Fruit fly (Drosophila melanogaster) whole organism, pupa: Measurements from ENCODE around the gene Argp.

Experiments
- CG10348 ChIP-seq: fragments of 200-800 bp; sonication (Bioruptor generic); IDR thresholded peaks from 2 replicates; pipeline ENCODE4 v1.3.6; 2022; ENCODE audit warnings: missing biosample characterization, missing genetic modification characterization
- CG12605 ChIP-seq: fragments of 200-800 bp; sonication (Bioruptor generic); IDR thresholded peaks from 2 replicates; pipeline ENCODE4 v1.3.6; 2022; ENCODE audit warnings: missing biosample characterization, missing genetic modification characterization
- CG13204 ChIP-seq: fragments of 200-800 bp; sonication (Bioruptor generic); optimal IDR thresholded peaks from 2 replicates; lab custom pipeline; 2018; ENCODE audit warnings: missing biosample characterization, mild to moderate bottlenecking, missing genetic modification characterization, moderate library complexity
- CG14655 ChIP-seq: fragments of 200-800 bp; sonication (Bioruptor generic); optimal IDR thresholded peaks from 3 replicates; lab custom pipeline; 2017; ENCODE audit warnings: mild to moderate bottlenecking, missing biosample characterization, missing genetic modification reagents, missing genetic modification characterization
- CG15710 ChIP-seq: fragments of 200-800 bp; sonication (Bioruptor generic); optimal IDR thresholded peaks from 2 replicates; lab custom pipeline; 2018; ENCODE audit warnings: missing biosample characterization, mild to moderate bottlenecking, missing genetic modification characterization, moderate library complexity
- CG17806 ChIP-seq: fragments of 200-800 bp; sonication (Bioruptor generic); optimal IDR thresholded peaks from 2 replicates; lab custom pipeline; 2018; ENCODE audit warnings: missing biosample characterization, mild to moderate bottlenecking, missing genetic modification characterization, moderate library complexity
- CG32121 ChIP-seq: fragments of 200-800 bp; sonication (Bioruptor generic); IDR thresholded peaks from 2 replicates; pipeline ENCODE4 v1.3.6; 2022; ENCODE audit warnings: missing biosample characterization, missing genetic modification characterization
- CG34367 ChIP-seq: fragments of 200-800 bp; sonication (Bioruptor generic); optimal IDR thresholded peaks from 2 replicates; lab custom pipeline; 2018; ENCODE audit warnings: missing biosample characterization, mild to moderate bottlenecking, missing genetic modification characterization
- CG4496 ChIP-seq: fragments of 200-800 bp; sonication (Bioruptor generic); IDR thresholded peaks from 3 replicates; pipeline ENCODE4 v1.3.6; 2022; ENCODE audit warnings: missing biosample characterization, missing genetic modification characterization
- CG8159 ChIP-seq: fragments of 200-800 bp; sonication (Bioruptor generic); optimal IDR thresholded peaks from 3 replicates; lab custom pipeline; 2018; ENCODE audit warnings: missing biosample characterization, mild to moderate bottlenecking, missing genetic modification characterization, moderate library complexity
- CG8301 ChIP-seq: fragments of 200-800 bp; sonication (Bioruptor generic); optimal IDR thresholded peaks from 2 replicates; lab custom pipeline; 2018; ENCODE audit warnings: missing biosample characterization, mild to moderate bottlenecking, missing genetic modification characterization
- CG9948 ChIP-seq: fragments of 200-800 bp; sonication (Bioruptor generic); optimal IDR thresholded peaks from 2 replicates; lab custom pipeline; 2018; ENCODE audit warnings: missing biosample characterization, mild to moderate bottlenecking, missing genetic modification characterization, moderate library complexity
- D1 ChIP-seq: fragments of 200-800 bp; sonication (Bioruptor generic); optimal IDR thresholded peaks from 2 replicates; lab custom pipeline; 2018; ENCODE audit warnings: missing biosample characterization, mild to moderate bottlenecking, missing genetic modification characterization, moderate library complexity
- EcR ChIP-seq: fragments of 200-800 bp; sonication (Bioruptor generic); optimal IDR thresholded peaks from 3 replicates; lab custom pipeline; 2019; ENCODE audit warnings: missing biosample characterization, missing genetic modification characterization, mild to moderate bottlenecking, moderate library complexity, missing genetic modification reagents
- Ets98B ChIP-seq: fragments of 200-800 bp; sonication (Bioruptor generic); IDR thresholded peaks from 2 replicates; pipeline ENCODE4 v1.3.6; 2022; ENCODE audit warnings: missing biosample characterization, missing genetic modification characterization
- Pif1A ChIP-seq: fragments of 200-800 bp; sonication (Bioruptor generic); optimal IDR thresholded peaks from 3 replicates; lab custom pipeline; 2016; ENCODE audit warnings: missing biosample characterization, missing genetic modification characterization
- Pif1B ChIP-seq: fragments of 200-800 bp; sonication (Bioruptor generic); optimal IDR thresholded peaks from 3 replicates; lab custom pipeline; 2016; ENCODE audit warnings: missing biosample characterization, missing genetic modification characterization
- Snoo ChIP-seq: fragments of 200-800 bp; sonication (Bioruptor generic); optimal IDR thresholded peaks from 3 replicates; lab custom pipeline; 2017; ENCODE audit warnings: missing biosample characterization, mild to moderate bottlenecking, missing genetic modification characterization, inconsistent platforms
- fd96Ca ChIP-seq: fragments of 200-800 bp; sonication (Bioruptor generic); IDR thresholded peaks from 3 replicates; pipeline ENCODE4 v1.3.6; 2022; ENCODE audit warnings: missing biosample characterization, missing genetic modification characterization
- gl ChIP-seq: fragments of 200-800 bp; sonication (Bioruptor generic); optimal IDR thresholded peaks from 2 replicates; lab custom pipeline; 2018; ENCODE audit warnings: missing biosample characterization, mild to moderate bottlenecking, missing genetic modification characterization
- rn ChIP-seq: fragments of 200-800 bp; sonication (Bioruptor generic); IDR thresholded peaks from 2 replicates; pipeline ENCODE4 v1.3.6; 2022; ENCODE audit warnings: missing biosample characterization, missing genetic modification characterization

Argp gene

DNA sequence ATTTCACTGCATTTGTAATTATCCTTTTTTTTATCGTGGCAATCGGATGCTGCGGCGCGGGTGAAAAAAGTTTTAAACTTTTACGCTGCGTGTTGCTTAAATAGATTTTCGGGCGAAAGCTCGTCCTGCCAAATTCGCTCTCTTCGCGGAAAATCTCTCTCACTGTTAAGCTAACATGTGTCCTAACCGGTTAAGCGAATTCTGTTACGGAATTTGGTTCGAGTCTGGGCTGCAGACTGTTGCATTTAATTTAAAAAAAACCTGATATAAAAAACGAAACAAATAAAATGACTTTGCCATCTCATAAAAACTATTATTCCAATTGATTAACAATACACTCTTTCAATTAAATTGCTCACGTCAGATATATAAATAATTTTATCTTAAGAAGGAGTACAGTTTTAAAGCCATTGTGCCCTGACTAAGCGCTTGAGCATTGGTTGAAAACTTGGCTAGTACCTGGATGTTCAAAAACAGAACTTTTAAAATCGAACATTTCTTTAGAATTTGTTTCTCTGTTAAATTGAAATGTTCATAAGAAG lies 35.2 kb downstream of the Argp start, which contains the start of gene Task6:
Task6 (minus strand) TSS at position 51 of the 542 bp plus-strand sequence.
- no peak for TF ChIP-seq CG14655 (GFP tag; lab: Kevin White, UChicago)
- TF ChIP-seq CG17806 (tag; lab: Kevin White, UChicago): no peak
- TF ChIP-seq rn (GFP tag; lab: Robert Waterston, UW): no peak
- no peak for TF ChIP-seq CG10348 (GFP tag; lab: Robert Waterston, UW)
- no peak for TF ChIP-seq CG34367 (tag; lab: Kevin White, UChicago)
- TF ChIP-seq CG12605: no peak
- no peak for TF ChIP-seq Snoo
- no peak for TF ChIP-seq CG9948 (tag; lab: Kevin White, UChicago)
- TF ChIP-seq fd96Ca (GFP tag; lab: Robert Waterston, UW): no peak
- no peak for TF ChIP-seq CG4496 (GFP tag; lab: Robert Waterston, UW)
- TF ChIP-seq EcR (GFP tag; lab: Kevin White, UChicago): no peak
- TF ChIP-seq Pif1B (GFP tag; lab: Kevin White, UChicago): no peak
- TF ChIP-seq CG13204: no peak
- TF ChIP-seq CG32121 (GFP tag; lab: Robert Waterston, UW): no peak
- no peak for TF ChIP-seq gl (tag; lab: Kevin White, UChicago)
- TF ChIP-seq Ets98B (GFP tag; lab: Robert Waterston, UW): no peak
- TF ChIP-seq, all 21 proteins: peak for 0

dm6 chr3R:13672898-13673297 lies 36.8 kb downstream of the Argp start:
- TF ChIP-seq Snoo: no peak
- no peak for TF ChIP-seq Pif1B (GFP tag; lab: Kevin White, UChicago)
- TF ChIP-seq CG12605: no peak
- TF ChIP-seq CG15710 (tag; lab: Kevin White, UChicago): no peak
- no peak for TF ChIP-seq EcR (GFP tag; lab: Kevin White, UChicago)
- TF ChIP-seq D1 (tag; lab: Kevin White, UChicago): no peak
- TF ChIP-seq CG14655 (GFP tag; lab: Kevin White, UChicago): no peak
- TF ChIP-seq CG10348 (GFP tag; lab: Robert Waterston, UW): no peak
- no peak for TF ChIP-seq CG13204
- TF ChIP-seq rn (GFP tag; lab: Robert Waterston, UW): no peak
- TF ChIP-seq CG4496 (GFP tag; lab: Robert Waterston, UW): no peak

- TF ChIP-seq Pif1B (GFP tag; lab: Kevin White, UChicago) (no peak), CG4496 (GFP tag; lab: Robert Waterston, UW) (no peak), D1 (tag; lab: Kevin White, UChicago) (no peak), Pif1A (no peak), CG12605 (no peak), CG8159 (tag; lab: Kevin White, UChicago) (no peak), CG32121 (GFP tag; lab: Robert Waterston, UW) (no peak), EcR (GFP tag; lab: Kevin White, UChicago) (no peak), gl (tag; lab: Kevin White, UChicago) (no peak), CG14655 (GFP tag; lab: Kevin White, UChicago) (no peak), CG34367 (tag; lab: Kevin White, UChicago) (no peak), Ets98B (GFP tag; lab: Robert Waterston, UW) (no peak)
These were observed 43.7 kb downstream of the Argp start for dm6 chr3R:13665992-13666391.

DNA sequence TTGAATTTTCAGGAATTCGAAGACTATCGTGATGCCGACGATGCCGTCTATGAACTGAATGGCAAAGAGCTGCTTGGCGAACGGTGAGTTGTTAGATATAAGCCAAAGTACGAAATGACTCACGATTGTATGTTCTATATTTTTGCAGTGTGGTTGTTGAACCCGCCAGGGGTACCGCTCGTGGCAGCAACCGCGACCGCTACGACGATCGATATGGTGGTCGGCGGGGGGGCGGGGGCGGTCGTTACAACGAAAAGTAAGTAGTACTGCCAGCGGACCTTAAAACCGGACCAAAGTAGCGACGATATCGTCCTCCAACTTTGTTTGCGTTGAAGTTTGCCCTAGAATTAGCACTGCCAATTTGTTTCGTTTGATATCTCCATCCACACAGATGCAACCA lies 47.6 kb downstream of the Argp start:
- TF ChIP-seq CG10348 (GFP tag; lab: Robert Waterston, UW): no peak
- no peak for TF ChIP-seq EcR (GFP tag; lab: Kevin White, UChicago)
- no peak for TF ChIP-seq CG34367 (tag; lab: Kevin White, UChicago)
- no peak for TF ChIP-seq Pif1A
- TF ChIP-seq Snoo: no peak
- TF ChIP-seq CG4496 (GFP tag; lab: Robert Waterston, UW): no peak
- no peak for TF ChIP-seq fd96Ca (GFP tag; lab: Robert Waterston, UW)
- TF ChIP-seq gl (tag; lab: Kevin White, UChicago): no peak
- TF ChIP-seq CG9948 (tag; lab: Kevin White, UChicago): no peak
- TF ChIP-seq D1 (tag; lab: Kevin White, UChicago): no peak
- no peak for TF ChIP-seq CG17806 (tag; lab: Kevin White, UChicago)
- no peak for TF ChIP-seq CG13204
- TF ChIP-seq CG8301 (tag; lab: Kevin White, UChicago): no peak
- TF ChIP-seq Pif1B (GFP tag; lab: Kevin White, UChicago): no peak
- TF ChIP-seq CG15710 (tag; lab: Kevin White, UChicago): no peak

dm6 chr3R:13660924-13661659 lies 48.6 kb downstream of the Argp start, which contains the start of gene B52:
Gene B52, plus strand, starts transcription at chr3R:13661311.
- TF ChIP-seq CG12605: 0 out of 2 replicates have a peak, but pooled peaks have one; percentile 33
- TF ChIP-seq gl (tag; lab: Kevin White, UChicago): peak; percentile 48
- no peak for TF ChIP-seq D1 (tag; lab: Kevin White, UChicago)
- TF ChIP-seq CG10348 (GFP tag; lab: Robert Waterston, UW): no peak
- no peak for TF ChIP-seq CG13204
- peak; percentile 31 for TF ChIP-seq CG34367 (tag; lab: Kevin White, UChicago)
- TF ChIP-seq Pif1B (GFP tag; lab: Kevin White, UChicago): peak; percentile 54
- TF ChIP-seq Snoo: peak; percentile 73
- TF ChIP-seq rn (GFP tag; lab: Robert Waterston, UW): no peak
- peak; percentile 30; the same call in 1 of the 2 replicates for TF ChIP-seq CG32121 (GFP tag; lab: Robert Waterston, UW)
- peak; percentile 30; the same call in 1 of the 3 replicates for TF ChIP-seq fd96Ca (GFP tag; lab: Robert Waterston, UW)
- peak; percentile 43 for TF ChIP-seq Ets98B (GFP tag; lab: Robert Waterston, UW)
- TF ChIP-seq CG8159 (tag; lab: Kevin White, UChicago): no peak
- peak; percentile 44 for TF ChIP-seq CG8301 (tag; lab: Kevin White, UChicago)
- peak; percentile 18 for TF ChIP-seq CG15710 (tag; lab: Kevin White, UChicago)
- peak; percentile 60; the same call in 1 of the 3 replicates for TF ChIP-seq CG4496 (GFP tag; lab: Robert Waterston, UW)
- peak; percentile 23 for TF ChIP-seq EcR (GFP tag; lab: Kevin White, UChicago)
- TF ChIP-seq CG17806 (tag; lab: Kevin White, UChicago): no peak
- TF ChIP-seq CG9948 (tag; lab: Kevin White, UChicago): no peak
- no peak for TF ChIP-seq CG14655 (GFP tag; lab: Kevin White, UChicago)
- peak; percentile 44 for TF ChIP-seq Pif1A
